Fruit fly (Drosophila melanogaster) whole organism, embryonic: ENCODE data around the gene CG4629.

Experiments
- BEAF-32 ChIP-seq: fragments of 200-800 bp; sonication (Bioruptor generic); optimal IDR thresholded peaks from 3 replicates; lab custom pipeline; 2017; ENCODE audit warnings: missing biosample characterization, missing genetic modification characterization, mild to moderate bottlenecking, moderate library complexity, missing genetic modification reagents
- CG10654 ChIP-seq: fragments of 200-800 bp; sonication (Bioruptor generic); optimal IDR thresholded peaks from 2 replicates; lab custom pipeline; 2016; ENCODE audit warnings: missing biosample characterization, missing genetic modification characterization
- CG11560 ChIP-seq: fragments of 200-800 bp; sonication (Bioruptor generic); IDR thresholded peaks from 3 replicates; pipeline ENCODE4 v1.3.6; 2022; ENCODE audit warnings: missing biosample characterization, missing genetic modification characterization
- CG13296 ChIP-seq: fragments of 200-800 bp; sonication (Bioruptor generic); optimal IDR thresholded peaks from 3 replicates; lab custom pipeline; 2018; ENCODE audit warnings: missing biosample characterization, mild to moderate bottlenecking, missing genetic modification characterization
- CG15514 ChIP-seq: fragments of 200-800 bp; sonication (Bioruptor generic); optimal IDR thresholded peaks from 3 replicates; lab custom pipeline; 2017; ENCODE audit warnings: missing biosample characterization, missing genetic modification characterization, mild to moderate bottlenecking, moderate library complexity, missing genetic modification reagents
- CG1602 ChIP-seq: fragments of 200-800 bp; sonication (Bioruptor generic); optimal IDR thresholded peaks from 3 replicates; lab custom pipeline; 2016; ENCODE audit warnings: missing biosample characterization, missing genetic modification characterization
- CG1603 ChIP-seq: fragments of 200-800 bp; sonication (Bioruptor generic); optimal IDR thresholded peaks from 2 replicates; lab custom pipeline; 2019; ENCODE audit warnings: missing biosample characterization, mild to moderate bottlenecking, missing genetic modification characterization, moderate library complexity
- CG17359 ChIP-seq: fragments of 200-800 bp; sonication (Bioruptor generic); optimal IDR thresholded peaks from 3 replicates; lab custom pipeline; 2018; ENCODE audit warnings: missing biosample characterization, mild to moderate bottlenecking, missing genetic modification characterization, moderate library complexity
- CG17568 ChIP-seq: fragments of 200-800 bp; sonication (Bioruptor generic); optimal IDR thresholded peaks from 2 replicates; lab custom pipeline; 2018; ENCODE audit warnings: missing biosample characterization, mild to moderate bottlenecking, missing genetic modification characterization, moderate library complexity
- CG1792 ChIP-seq: fragments of 200-800 bp; sonication (Bioruptor generic); optimal IDR thresholded peaks from 2 replicates; lab custom pipeline; 2016; ENCODE audit warnings: missing biosample characterization, missing genetic modification characterization
- CG18011 ChIP-seq: fragments of 200-800 bp; sonication (Bioruptor generic); optimal IDR thresholded peaks from 2 replicates; lab custom pipeline; 2017; ENCODE audit warnings: missing biosample characterization, missing genetic modification characterization, mild to moderate bottlenecking, moderate library complexity, missing genotype
- CG1832 ChIP-seq: fragments of 200-800 bp; sonication (Bioruptor generic); optimal IDR thresholded peaks from 2 replicates; lab custom pipeline; 2017; ENCODE audit warnings: missing biosample characterization, mild to moderate bottlenecking, missing genetic modification characterization, inconsistent platforms
- CG18764 ChIP-seq: fragments of 200-800 bp; sonication (Bioruptor generic); optimal IDR thresholded peaks from 3 replicates; lab custom pipeline; 2016; ENCODE audit warnings: missing biosample characterization, missing genetic modification characterization
- CG2875 ChIP-seq: fragments of 200-800 bp; sonication (Bioruptor generic); optimal IDR thresholded peaks from 2 replicates; lab custom pipeline; 2017; ENCODE audit warnings: missing biosample characterization, mild to moderate bottlenecking, missing genetic modification characterization, missing genetic modification reagents
- CG4404 ChIP-seq: fragments of 200-800 bp; sonication (Bioruptor generic); IDR thresholded peaks from 2 replicates; pipeline ENCODE4 v1.3.6; 2022; ENCODE audit warnings: missing biosample characterization, missing genetic modification characterization
- CG4617 ChIP-seq: fragments of 200-800 bp; sonication (Bioruptor generic); optimal IDR thresholded peaks from 3 replicates; lab custom pipeline; 2016; ENCODE audit warnings: missing biosample characterization, missing genetic modification characterization, borderline replicate concordance
- CG4820 ChIP-seq: fragments of 200-800 bp; sonication (Bioruptor generic); optimal IDR thresholded peaks from 3 replicates; lab custom pipeline; 2016; ENCODE audit warnings: missing biosample characterization, missing genetic modification characterization
- CG5953 ChIP-seq: fragments of 200-800 bp; sonication (Bioruptor generic); IDR thresholded peaks from 2 replicates; pipeline ENCODE4 v1.3.6; 2022; ENCODE audit warnings: missing biosample characterization, missing genetic modification characterization
- CG6254 ChIP-seq: fragments of 200-800 bp; sonication (Bioruptor generic); optimal IDR thresholded peaks from 3 replicates; lab custom pipeline; 2017; ENCODE audit warnings: mild to moderate bottlenecking, missing biosample characterization, missing genetic modification reagents, missing genetic modification characterization
- CG8089 ChIP-seq: fragments of 200-800 bp; sonication (Bioruptor generic); optimal IDR thresholded peaks from 3 replicates; lab custom pipeline; 2016; ENCODE audit warnings: missing biosample characterization, missing genetic modification characterization
- CG8944 ChIP-seq: fragments of 200-800 bp; sonication (Bioruptor generic); optimal IDR thresholded peaks from 3 replicates; lab custom pipeline; 2016; ENCODE audit warnings: missing biosample characterization, missing genetic modification characterization
- CG9609 ChIP-seq: fragments of 200-800 bp; sonication (Bioruptor generic); optimal IDR thresholded peaks from 3 replicates; lab custom pipeline; 2016; ENCODE audit warnings: missing biosample characterization, missing genetic modification characterization
- CG9817 ChIP-seq: fragments of 200-800 bp; sonication (Bioruptor generic); optimal IDR thresholded peaks from 2 replicates; lab custom pipeline; 2018; ENCODE audit warnings: missing biosample characterization, mild to moderate bottlenecking, missing genetic modification characterization, moderate library complexity
- CrebB ChIP-seq: fragments of 200-800 bp; sonication (Bioruptor generic); optimal IDR thresholded peaks from 3 replicates; lab custom pipeline; 2018; ENCODE audit warnings: missing biosample characterization, mild to moderate bottlenecking, missing genetic modification characterization
- Dbx ChIP-seq: fragments of 200-800 bp; sonication (Bioruptor generic); IDR thresholded peaks from 3 replicates; pipeline ENCODE4 v1.3.6; 2022; ENCODE audit warnings: missing biosample characterization, missing genetic modification characterization
- Dek ChIP-seq: fragments of 200-800 bp; sonication (Bioruptor generic); optimal IDR thresholded peaks from 3 replicates; lab custom pipeline; 2019; ENCODE audit warnings: missing biosample characterization, mild to moderate bottlenecking, missing genetic modification characterization, moderate library complexity
- Dip2 ChIP-seq: fragments of 200-800 bp; sonication (Bioruptor generic); IDR thresholded peaks from 2 replicates; pipeline ENCODE4 v1.3.6; 2022; ENCODE audit warnings: missing biosample characterization, missing genetic modification characterization
- Drgx ChIP-seq: fragments of 200-800 bp; sonication (Bioruptor generic); IDR thresholded peaks from 2 replicates; pipeline ENCODE4 v1.3.6; 2022; ENCODE audit warnings: missing biosample characterization, missing genetic modification characterization
- E2f2 ChIP-seq: fragments of 200-800 bp; sonication (Bioruptor generic); IDR thresholded peaks from 2 replicates; pipeline ENCODE4 v1.3.6; 2022; ENCODE audit warnings: missing biosample characterization, missing genetic modification characterization
- Fer2 ChIP-seq: fragments of 200-800 bp; sonication (Bioruptor generic); optimal IDR thresholded peaks from 2 replicates; lab custom pipeline; 2018; ENCODE audit warnings: missing biosample characterization, mild to moderate bottlenecking, missing genetic modification characterization, moderate library complexity
- Mrtf ChIP-seq: fragments of 200-800 bp; sonication (Bioruptor generic); IDR thresholded peaks from 3 replicates; pipeline ENCODE4 v1.3.6; 2022; ENCODE audit warnings: missing biosample characterization, missing genetic modification characterization
- Neu2 ChIP-seq: fragments of 200-800 bp; sonication (Bioruptor generic); optimal IDR thresholded peaks from 3 replicates; lab custom pipeline; 2016; ENCODE audit warnings: missing biosample characterization, missing genetic modification characterization, borderline replicate concordance
- Spps ChIP-seq: fragments of 200-800 bp; sonication (Bioruptor generic); optimal IDR thresholded peaks from 2 replicates; lab custom pipeline; 2018; ENCODE audit warnings: missing biosample characterization, mild to moderate bottlenecking, missing genetic modification characterization
- Xbp1 ChIP-seq: fragments of 200-800 bp; sonication (Bioruptor generic); optimal IDR thresholded peaks from 3 replicates; lab custom pipeline; 2016; ENCODE audit warnings: missing biosample characterization, mild to moderate bottlenecking, missing genetic modification characterization
- corto ChIP-seq: fragments of 200-800 bp; sonication (Bioruptor generic); optimal IDR thresholded peaks from 2 replicates; lab custom pipeline; 2016; ENCODE audit warnings: missing biosample characterization, mild to moderate bottlenecking, missing genetic modification characterization, moderate library complexity
- dimm ChIP-seq: fragments of 200-800 bp; sonication (Bioruptor generic); IDR thresholded peaks from 2 replicates; pipeline ENCODE4 v1.3.6; 2022; ENCODE audit warnings: missing biosample characterization, missing genetic modification characterization
- en ChIP-seq: fragments of 200-800 bp; sonication (Bioruptor generic); optimal IDR thresholded peaks from 2 replicates; lab custom pipeline; 2016; ENCODE audit warnings: missing biosample characterization, missing genetic modification characterization
- fd64A ChIP-seq: fragments of 200-800 bp; sonication (Bioruptor generic); optimal IDR thresholded peaks from 3 replicates; lab custom pipeline; 2018; ENCODE audit warnings: missing biosample characterization, mild to moderate bottlenecking, missing genetic modification characterization
- fd96Cb ChIP-seq: fragments of 200-800 bp; sonication (Bioruptor generic); optimal IDR thresholded peaks from 2 replicates; lab custom pipeline; 2018; ENCODE audit warnings: missing biosample characterization, mild to moderate bottlenecking, missing genetic modification characterization, moderate library complexity
- h ChIP-seq: fragments of >200 bp; optimal IDR thresholded peaks from 2 replicates; lab custom pipeline; 2017
- kni ChIP-seq: fragments of 200-800 bp; sonication (Bioruptor generic); optimal IDR thresholded peaks from 3 replicates; lab custom pipeline; 2017; ENCODE audit warnings: mild to moderate bottlenecking, missing biosample characterization, missing genetic modification reagents, missing genetic modification characterization
- nerfin-1 ChIP-seq: fragments of 200-800 bp; sonication (Bioruptor generic); optimal IDR thresholded peaks from 3 replicates; lab custom pipeline; 2019; ENCODE audit warnings: missing biosample characterization, mild to moderate bottlenecking, missing genetic modification characterization, moderate library complexity
- so ChIP-seq: fragments of 200-800 bp; sonication (Bioruptor generic); IDR thresholded peaks from 3 replicates; pipeline ENCODE4 v1.3.6; 2022; ENCODE audit warnings: missing biosample characterization, missing genetic modification characterization
- sr ChIP-seq: fragments of 200-800 bp; sonication (Bioruptor generic); IDR thresholded peaks from 3 replicates; pipeline ENCODE4 v1.3.6; 2022; ENCODE audit warnings: missing biosample characterization, missing genetic modification characterization
- tap ChIP-seq: fragments of 200-800 bp; optimal IDR thresholded peaks from 3 replicates; lab custom pipeline; 2019; ENCODE audit warnings: missing biosample characterization, mild to moderate bottlenecking, missing genetic modification characterization, moderate library complexity
- tll ChIP-seq, 2 experiments: fragments of 200-800 bp in 1 of 2; fragments of >200 bp in 1 of 2; sonication (Bioruptor generic) in 1 of 2; optimal IDR thresholded peaks; 2 replicates each; lab custom pipeline; 2017 to 2019; ENCODE audit warnings: missing biosample characterization in 2 of 2, missing genetic modification characterization in 2 of 2, mild to moderate bottlenecking in 1 of 2, moderate library complexity in 1 of 2
- unpg ChIP-seq: fragments of 200-800 bp; sonication (Bioruptor generic); optimal IDR thresholded peaks from 3 replicates; lab custom pipeline; 2018; ENCODE audit warnings: missing biosample characterization, mild to moderate bottlenecking, missing genetic modification characterization, moderate library complexity
- vfl ChIP-seq: fragments of 200-800 bp; sonication (Bioruptor generic); optimal IDR thresholded peaks from 2 replicates; lab custom pipeline; 2016; ENCODE audit warnings: missing biosample characterization, missing genetic modification characterization
- zfh1 ChIP-seq: fragments of 200-800 bp; sonication (Bioruptor generic); IDR thresholded peaks from 3 replicates; pipeline ENCODE4 v1.3.6; 2022; ENCODE audit warnings: missing biosample characterization, missing genetic modification characterization

CG4629 gene

dm6 chr2L:1074180-1074864 is 28.0 kb downstream of the CG4629 start (continued):
- peak; percentile 76 for TF ChIP-seq fd64A (GFP tag; lab: Kevin White, UChicago)
- 0 out of 3 replicates have a peak, but pooled peaks have one; percentile 33 for TF ChIP-seq Dbx (GFP tag; lab: Robert Waterston, UW)
- TF ChIP-seq Dip2 (GFP tag; lab: Robert Waterston, UW) = no peak
- no peak for TF ChIP-seq vfl
- TF ChIP-seq dimm (GFP tag; lab: Robert Waterston, UW) = 0 out of 2 replicates have a peak, but pooled peaks have one; percentile 8
- peak; percentile 49 for TF ChIP-seq CG1792 (GFP tag; lab: Kevin White, UChicago)
- peak; percentile 61 for TF ChIP-seq en
- TF ChIP-seq CG9817 = peak; percentile 48
- peak; percentile 89 for TF ChIP-seq zfh1
- no peak for TF ChIP-seq CG4404
- TF ChIP-seq CG17359 = peak; percentile 86
- TF ChIP-seq CG11560 (tag; lab: Robert Waterston, UW) = no peak
- TF ChIP-seq CG9609 (GFP tag; lab: Kevin White, UChicago) = peak; percentile 46
- no peak for TF ChIP-seq CG5953 (GFP tag; lab: Robert Waterston, UW)
- TF ChIP-seq Drgx (GFP tag; lab: Robert Waterston, UW) = peak; percentile 57; the same call in 1 of the 2 replicates
- peak; percentile 72 for TF ChIP-seq CG1602
- peak; percentile 53 for TF ChIP-seq CrebB (tag; lab: Kevin White, UChicago)
- TF ChIP-seq CG6254 = peak; percentile 88
- no peak for TF ChIP-seq BEAF-32 (GFP tag; lab: Kevin White, UChicago)
- TF ChIP-seq tll (GFP tag; optimal IDR thresholded peaks at IDR 0.05; lab: Kevin White, UChicago) = no peak
- peak; percentile 96 for TF ChIP-seq CG1603 (tag; lab: Kevin White, UChicago)
- no peak for TF ChIP-seq Neu2 (GFP tag; lab: Kevin White, UChicago)
- TF ChIP-seq fd96Cb (tag; lab: Kevin White, UChicago) = peak; percentile 88
- peak; percentile 37 for TF ChIP-seq CG1832 (GFP tag; lab: Kevin White, UChicago)
- TF ChIP-seq CG4617 (GFP tag; lab: Kevin White, UChicago) = no peak
- peak; percentile 92 for TF ChIP-seq unpg (GFP tag; lab: Kevin White, UChicago)
- TF ChIP-seq CG13296 (GFP tag; lab: Kevin White, UChicago) = peak; percentile 18
- peak; percentile 85 for TF ChIP-seq so
- TF ChIP-seq tap (tag; lab: Kevin White, UChicago) = peak; percentile 85
- TF ChIP-seq Fer2 (tag; lab: Kevin White, UChicago) = no peak
- TF ChIP-seq kni (GFP tag; lab: Kevin White, UChicago) = peak; percentile 64
- peak; percentile 87 for TF ChIP-seq CG2875 (GFP tag; lab: Kevin White, UChicago)
- peak; percentile 44 for TF ChIP-seq CG10654
- peak; percentile 50; the same call in 1 of the 2 replicates for TF ChIP-seq E2f2 (GFP tag; lab: Robert Waterston, UW)
- peak; percentile 81 for TF ChIP-seq Xbp1 (GFP tag; lab: Kevin White, UChicago)
- TF ChIP-seq Dek = peak; percentile 63
- no peak for TF ChIP-seq corto (GFP tag; lab: Kevin White, UChicago)
- TF ChIP-seq CG8944 (GFP tag; lab: Kevin White, UChicago) = peak; percentile 36
- no peak for TF ChIP-seq h (lab: Kevin White, UChicago)
- peak; percentile 21 for TF ChIP-seq CG15514 (GFP tag; lab: Kevin White, UChicago)
- TF ChIP-seq CG17568 (GFP tag; lab: Kevin White, UChicago) = peak; percentile 70
- TF ChIP-seq sr (GFP tag; lab: Robert Waterston, UW) = no peak
- TF ChIP-seq CG8089 = peak; percentile 60
- peak; percentile 68 for TF ChIP-seq CG18011 (GFP tag; lab: Kevin White, UChicago)
- peak; percentile 78 for TF ChIP-seq nerfin-1 (tag; lab: Kevin White, UChicago)
- TF ChIP-seq Spps (tag; lab: Kevin White, UChicago) = peak; percentile 84
- peak; percentile 75 for TF ChIP-seq CG4820 (GFP tag; lab: Kevin White, UChicago)
- TF ChIP-seq Mrtf (GFP tag; lab: Robert Waterston, UW) = peak; percentile 60; the same call in 1 of the 3 replicates
- TF ChIP-seq CG18764 (GFP tag; lab: Kevin White, UChicago) = peak; percentile 67
